Fruit fly (Drosophila melanogaster) S2 (cell line): ENCODE results near the gene Ugt35C1.

Experiments
- CG8478 ChIP-seq: fragments of >200 bp; optimal IDR thresholded peaks from 2 replicates; lab custom pipeline; 2018
- CTCF ChIP-seq, 2 experiments: fragments of >200 bp; optimal IDR thresholded peaks; 2 replicates each; lab custom pipeline; 2018

- no peak for TF ChIP-seq CTCF (optimal IDR thresholded peaks at IDR 0.05; lab: Kevin White, UChicago)
- no peak for TF ChIP-seq CG8478
These were observed 47.6 kb upstream of the Ugt35C1 start for dm6 chr3R:11175777-11176176.
